Worm (Caenorhabditis elegans) whole organism, midembryonic: ENCODE data around the gene Y82E9BR.22.

ENCODE experiments used
- flt-1 ChIP-seq: fragments of 200-800 bp; sonication (Bioruptor generic); IDR thresholded peaks from 2 replicates; pipeline ENCODE4 v1.3.6; 2022; ENCODE audit warnings: missing genetic modification characterization, missing compliant biosample characterization
- ref-1 ChIP-seq: fragments of 200-800 bp; sonication (Bioruptor generic); conservative IDR thresholded peaks from 2 replicates; pipeline ENCODE4 v1.3.6; 2022; ENCODE audit warnings: missing genetic modification reagents, missing genetic modification characterization, missing compliant biosample characterization
- tab-1 ChIP-seq: fragments of 200-800 bp; sonication (Bioruptor generic); IDR thresholded peaks from 2 replicates; pipeline ENCODE4 v1.3.6; 2022; ENCODE audit warnings: missing genetic modification characterization, missing compliant biosample characterization
- ztf-23 ChIP-seq: fragments of 200-800 bp; sonication (Bioruptor generic); IDR thresholded peaks from 2 replicates; pipeline ENCODE4 v1.3.6; 2022; ENCODE audit warnings: missing genetic modification reagents, missing genetic modification characterization, missing compliant biosample characterization

DNA sequence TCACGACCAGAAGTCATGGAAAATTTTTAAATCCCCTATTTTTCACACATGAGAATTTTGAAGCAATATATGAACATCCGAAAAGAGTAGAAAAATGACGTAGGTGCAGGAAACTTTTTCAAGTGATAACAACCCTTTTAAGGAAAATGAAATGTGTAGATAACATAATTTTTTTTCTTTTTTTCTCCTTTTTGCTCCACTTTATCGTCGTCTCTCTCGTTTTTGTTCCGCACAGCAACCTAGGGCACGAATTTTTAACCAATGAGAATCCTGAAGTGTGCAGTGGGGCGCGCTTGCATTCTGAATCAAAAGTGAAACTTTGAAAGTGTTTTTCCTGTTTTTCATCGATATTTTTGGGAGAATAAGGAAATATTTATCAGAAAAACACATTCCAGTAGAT, 16.3 kb downstream of the Y82E9BR.22 start:
- TF ChIP-seq ztf-23: no peak
- TF ChIP-seq ref-1 (GFP tag; lab: Robert Waterston, UW): no peak
- TF ChIP-seq tab-1 (GFP tag; lab: Robert Waterston, UW): no peak
- TF ChIP-seq flt-1 (GFP tag; lab: Robert Waterston, UW): no peak
